Worm (Caenorhabditis elegans): ENCODE measurements around the gene irld-12.
"Not testable (repeated sequence)": the region's sequence is repeated elsewhere in the genome, so short reads cannot be mapped to it uniquely, and the experiment has no call there.

The irld-12 gene

DNA sequence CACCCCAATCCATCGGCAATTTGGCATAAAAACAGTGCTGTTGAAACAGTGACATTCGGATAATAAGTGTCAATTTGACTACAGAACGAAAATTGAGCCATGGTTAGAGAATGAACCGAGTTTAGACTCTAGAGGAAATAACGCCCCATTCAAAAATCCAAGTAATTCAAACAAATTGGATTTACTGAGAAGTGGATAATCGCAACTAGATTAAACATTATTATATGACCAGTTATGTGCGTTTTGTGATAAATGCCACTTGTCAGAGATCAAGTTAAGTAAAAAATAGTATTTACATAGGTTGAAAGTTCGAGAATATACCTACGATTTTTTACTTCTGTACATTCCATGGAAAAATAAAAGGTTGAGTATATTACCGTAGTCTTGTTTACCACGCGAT is 35.9 kb downstream of the irld-12 start, which contains the start of gene srw-139:
Gene srw-139 (minus strand): TSS at position 101 of the 400 bp plus-strand sequence.
- TF ChIP-seq madf-3 (GFP tag; IDR thresholded peaks at IDR 0.05) = no peak
- no peak for TF ChIP-seq madf-10 (tag; optimal IDR thresholded peaks at IDR 0.05)
- no peak for TF ChIP-seq repo-1 (tag; optimal IDR thresholded peaks at IDR 0.05)
- TF ChIP-seq F33H1.4 (GFP tag; IDR thresholded peaks at IDR 0.05) = no peak
- no peak for TF ChIP-seq let-607 (tag; optimal IDR thresholded peaks at IDR 0.05)
- TF ChIP-seq nhr-80 (tag; optimal IDR thresholded peaks at IDR 0.05) = no peak
- no peak for TF ChIP-seq snpc-1.1 (tag; optimal IDR thresholded peaks at IDR 0.05; ENCODE audit: insufficient read depth)
- TF ChIP-seq lir-1 (GFP tag; conservative IDR thresholded peaks at IDR 0.05) = no peak
- no peak for TF ChIP-seq bed-1 (GFP tag; IDR thresholded peaks at IDR 0.05)
- TF ChIP-seq mxl-1 (tag; optimal IDR thresholded peaks at IDR 0.05) = no peak
- no peak for TF ChIP-seq sea-2 (GFP tag; IDR thresholded peaks at IDR 0.05)
- no peak for TF ChIP-seq C06A6.2 (GFP tag; conservative IDR thresholded peaks at IDR 0.05)
- no peak for TF ChIP-seq efl-1 (GFP tag; optimal IDR thresholded peaks at IDR 0.05)

DNA sequence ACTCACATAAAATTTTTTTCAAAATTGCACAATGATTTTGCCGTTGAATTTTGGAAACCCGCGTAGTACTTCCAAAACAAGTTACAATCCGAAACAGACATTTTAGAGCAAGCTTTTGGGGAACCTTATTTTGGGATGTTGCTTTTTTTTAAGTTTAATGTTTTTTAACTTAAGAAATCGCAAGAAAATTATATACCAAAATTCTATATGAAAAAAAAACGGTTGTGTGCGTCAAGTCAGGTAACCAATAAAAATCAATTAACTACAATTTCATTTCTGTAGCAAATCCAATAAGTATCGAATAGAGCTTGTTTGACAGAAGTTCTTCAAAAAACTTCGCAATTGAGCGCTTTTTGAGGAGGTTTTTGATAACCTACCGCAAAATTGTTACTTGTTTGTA is 37.9 kb downstream of the irld-12 start, which contains the start of gene srw-117:
Gene srw-117 (minus strand): TSS at position 101 of the 400 bp plus-strand sequence.
- TF ChIP-seq tbp1 (GFP tag; optimal IDR thresholded peaks at IDR 0.05) = no peak
- TF ChIP-seq ccch-3 (GFP tag; optimal IDR thresholded peaks at IDR 0.05) = no peak
- no peak for TF ChIP-seq D2030.7 (GFP tag; IDR thresholded peaks at IDR 0.05)

DNA sequence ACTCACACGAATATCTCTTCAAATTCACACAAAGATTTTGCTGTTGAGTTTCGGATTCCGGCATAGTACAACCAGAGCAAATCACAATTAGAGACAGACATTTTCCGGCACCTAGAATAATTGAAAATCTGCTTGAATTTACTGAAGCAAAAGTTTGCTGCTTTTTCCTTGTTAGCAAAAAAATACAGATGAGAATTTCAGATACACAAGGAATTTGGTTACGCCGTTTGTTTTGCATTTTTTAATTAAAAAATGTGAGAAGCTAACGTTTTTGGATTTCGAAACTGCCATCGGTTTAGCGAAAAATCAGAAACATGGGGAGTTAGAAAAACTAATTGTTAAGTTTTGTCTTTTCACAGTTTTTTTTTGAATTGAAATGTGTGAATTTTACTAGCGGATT is 41.2 kb downstream of the irld-12 start, which contains the start of gene srw-118:
Gene srw-118 (minus strand): TSS at position 101 of the 400 bp plus-strand sequence.
- TF ChIP-seq nhr-27 (tag; optimal IDR thresholded peaks at IDR 0.05) (no peak), hmg-1.2 (GFP tag; IDR thresholded peaks at IDR 0.05) (no peak)

DNA sequence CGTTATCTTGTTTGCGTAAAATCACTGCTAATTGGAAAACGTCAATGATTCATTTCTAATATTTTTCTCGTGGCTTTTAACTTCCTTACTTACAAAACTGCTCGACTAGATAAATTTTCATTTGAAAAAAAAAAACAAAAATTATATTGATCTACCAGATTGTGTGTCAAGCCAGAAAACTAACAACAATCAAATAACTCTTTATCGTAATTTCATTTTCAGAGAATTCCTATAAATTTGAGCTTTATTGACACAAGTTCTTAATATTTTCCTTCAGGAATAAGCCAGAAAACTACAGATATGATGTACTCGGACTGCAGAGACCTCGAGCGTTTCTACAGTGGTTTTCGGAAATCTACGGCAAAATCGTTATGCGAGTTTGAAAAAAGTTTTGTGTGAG is 44.9 kb downstream of the irld-12 start, which contains the start of gene srw-124:
Gene srw-124 (plus strand): TSS at position 301 of the 400 bp plus-strand sequence.
- no peak for TF ChIP-seq lin-35 (GFP tag; optimal IDR thresholded peaks at IDR 0.05)
- no peak for TF ChIP-seq hmg-1.2 (GFP tag; IDR thresholded peaks at IDR 0.05)
- TF ChIP-seq cebp-1 (GFP tag; IDR thresholded peaks at IDR 0.05) = no peak
- no peak for TF ChIP-seq cebp-1 (tag; optimal IDR thresholded peaks at IDR 0.05)
- no peak for TF ChIP-seq athp-1 (tag; optimal IDR thresholded peaks at IDR 0.05)
- TF ChIP-seq ztf-3 (GFP tag; optimal IDR thresholded peaks at IDR 0.05) = no peak
- no peak for TF ChIP-seq ztf-26 (tag; optimal IDR thresholded peaks at IDR 0.05)
- TF ChIP-seq madf-3 (GFP tag; IDR thresholded peaks at IDR 0.05) = no peak
- no peak for TF ChIP-seq tbp1 (GFP tag; optimal IDR thresholded peaks at IDR 0.05)
- no peak for TF ChIP-seq gei-17 (GFP tag; optimal IDR thresholded peaks at IDR 0.05)
- no peak for TF ChIP-seq F49E8.2 (tag; optimal IDR thresholded peaks at IDR 0.05; ENCODE audit: insufficient read depth)
- TF ChIP-seq nfyb-1 (GFP tag; IDR thresholded peaks at IDR 0.05) = no peak
- no peak for TF ChIP-seq lsy-27 (tag; optimal IDR thresholded peaks at IDR 0.05; ENCODE audit: borderline replicate concordance, insufficient read depth)
- no peak for TF ChIP-seq aptf-3 (GFP tag; IDR thresholded peaks at IDR 0.05)
- no peak for TF ChIP-seq egl-44 (GFP tag; IDR thresholded peaks at IDR 0.05)
- TF ChIP-seq egl-18 (GFP tag; IDR thresholded peaks at IDR 0.05) = no peak
- TF ChIP-seq dpl-1 (GFP tag; optimal IDR thresholded peaks at IDR 0.05) = no peak

DNA sequence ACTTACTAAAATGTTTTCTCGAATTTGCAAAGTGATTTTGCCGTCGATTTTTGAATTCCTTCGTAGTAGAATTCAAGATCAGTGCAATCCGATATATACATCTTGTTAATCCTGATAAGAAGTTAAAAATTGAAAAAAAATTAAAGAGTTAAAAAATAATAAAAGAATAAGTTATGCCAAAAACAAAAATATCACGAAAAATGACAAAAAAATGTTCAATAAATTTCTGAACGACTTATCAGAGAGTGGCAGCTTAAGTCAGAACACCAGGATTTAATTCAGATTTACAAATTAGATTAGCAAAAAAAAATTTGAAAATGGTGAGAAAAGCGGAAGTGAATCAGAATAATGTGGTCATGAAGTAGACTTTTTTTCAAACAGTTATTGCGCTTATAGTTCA is 45.9 kb downstream of the irld-12 start, which contains the start of gene srw-123:
Gene srw-123 (minus strand): TSS at position 101 of the 400 bp plus-strand sequence.
- TF ChIP-seq mel-28 (tag; optimal IDR thresholded peaks at IDR 0.05; ENCODE audit: borderline replicate concordance); mes-4 (tag; optimal IDR thresholded peaks at IDR 0.05); dox-1 (GFP tag; IDR thresholded peaks at IDR 0.05): not testable (repeated sequence)

Data from whole organism, young adult.